Fruit fly (Drosophila melanogaster) whole organism, prepupa: ENCODE results near the gene Sarm.

Source experiments
- Blimp-1 ChIP-seq: fragments of 200-800 bp; sonication (Bioruptor generic); optimal IDR thresholded peaks from 3 replicates; lab custom pipeline; 2017; ENCODE audit warnings: missing biosample characterization, missing genetic modification characterization, mild to moderate bottlenecking, moderate library complexity, missing genetic modification reagents
- CG10631 ChIP-seq: fragments of 200-800 bp; sonication (Bioruptor generic); optimal IDR thresholded peaks from 2 replicates; lab custom pipeline; 2016; ENCODE audit warnings: missing biosample characterization, missing genetic modification characterization
- CG10669 ChIP-seq: fragments of 200-800 bp; sonication (Bioruptor generic); optimal IDR thresholded peaks from 3 replicates; lab custom pipeline; 2018; ENCODE audit warnings: missing biosample characterization, mild to moderate bottlenecking, missing genetic modification characterization, moderate library complexity
- CG11294 ChIP-seq: fragments of 200-800 bp; sonication (Bioruptor generic); IDR thresholded peaks from 2 replicates; pipeline ENCODE4 v1.3.6; 2022; ENCODE audit warnings: missing biosample characterization, missing genetic modification characterization
- CG3032 ChIP-seq: fragments of 200-800 bp; optimal IDR thresholded peaks from 2 replicates; lab custom pipeline; 2019; ENCODE audit warnings: missing biosample characterization, mild to moderate bottlenecking, missing genetic modification characterization, moderate library complexity
- CG31627 ChIP-seq: fragments of 200-800 bp; sonication (Bioruptor generic); optimal IDR thresholded peaks from 3 replicates; lab custom pipeline; 2016; ENCODE audit warnings: missing biosample characterization, missing genetic modification characterization
- CG32006 ChIP-seq: fragments of 200-800 bp; sonication (Bioruptor generic); optimal IDR thresholded peaks from 3 replicates; lab custom pipeline; 2017; ENCODE audit warnings: missing biosample characterization, mild to moderate bottlenecking, missing genetic modification characterization
- CG3919 ChIP-seq: fragments of 200-800 bp; sonication (Bioruptor generic); optimal IDR thresholded peaks from 3 replicates; lab custom pipeline; 2016; ENCODE audit warnings: missing biosample characterization, missing genetic modification characterization
- CG4318 ChIP-seq: fragments of 200-800 bp; sonication (Bioruptor generic); optimal IDR thresholded peaks from 3 replicates; lab custom pipeline; 2017; ENCODE audit warnings: missing biosample characterization, mild to moderate bottlenecking, missing genetic modification characterization
- CG6163 ChIP-seq: fragments of 200-800 bp; sonication (Bioruptor generic); IDR thresholded peaks from 3 replicates; pipeline ENCODE4 v1.3.6; 2022; ENCODE audit warnings: missing biosample characterization, missing genetic modification characterization
- CG6276 ChIP-seq: fragments of 200-800 bp; sonication (Bioruptor generic); optimal IDR thresholded peaks from 2 replicates; lab custom pipeline; 2017; ENCODE audit warnings: missing biosample characterization, mild to moderate bottlenecking, missing genetic modification characterization
- CG9139 ChIP-seq: fragments of 200-800 bp; sonication (Bioruptor generic); optimal IDR thresholded peaks from 3 replicates; lab custom pipeline; 2017; ENCODE audit warnings: missing biosample characterization, mild to moderate bottlenecking, missing genetic modification characterization
- Eip75B ChIP-seq: fragments of 200-800 bp; sonication (Bioruptor generic); optimal IDR thresholded peaks from 3 replicates; lab custom pipeline; 2016; ENCODE audit warnings: missing biosample characterization, missing genetic modification characterization
- Eip93F ChIP-seq: fragments of 200-800 bp; sonication (Bioruptor generic); optimal IDR thresholded peaks from 2 replicates; lab custom pipeline; 2016; ENCODE audit warnings: missing biosample characterization, mild to moderate bottlenecking, missing genetic modification characterization
- Ets21C ChIP-seq: fragments of 200-800 bp; sonication (Bioruptor generic); optimal IDR thresholded peaks from 3 replicates; lab custom pipeline; 2016; ENCODE audit warnings: missing biosample characterization, missing genetic modification characterization
- Hr38 ChIP-seq: sonication (Bioruptor generic); optimal IDR thresholded peaks from 2 replicates; lab custom pipeline; 2016; ENCODE audit warnings: missing biosample characterization, missing genetic modification characterization
- Hr39 ChIP-seq: fragments of 200-800 bp; sonication (Bioruptor generic); optimal IDR thresholded peaks from 2 replicates; lab custom pipeline; 2016; ENCODE audit warnings: missing biosample characterization, missing genetic modification characterization
- Lpt ChIP-seq: fragments of 200-800 bp; sonication (Bioruptor generic); optimal IDR thresholded peaks from 3 replicates; lab custom pipeline; 2016; ENCODE audit warnings: missing biosample characterization, missing genetic modification characterization
- Met ChIP-seq: fragments of 200-800 bp; sonication (Bioruptor generic); optimal IDR thresholded peaks from 3 replicates; lab custom pipeline; 2016; ENCODE audit warnings: missing biosample characterization, missing genetic modification characterization
- OdsH ChIP-seq: fragments of 200-800 bp; sonication (Bioruptor generic); optimal IDR thresholded peaks from 3 replicates; lab custom pipeline; 2016; ENCODE audit warnings: missing biosample characterization, missing genetic modification characterization
- Sox102F ChIP-seq: fragments of 200-800 bp; sonication (Bioruptor generic); optimal IDR thresholded peaks from 2 replicates; lab custom pipeline; 2016; ENCODE audit warnings: missing biosample characterization, mild to moderate bottlenecking, missing genetic modification characterization
- Sox14 ChIP-seq: fragments of 200-800 bp; sonication (Bioruptor generic); optimal IDR thresholded peaks from 3 replicates; lab custom pipeline; 2016; ENCODE audit warnings: missing biosample characterization, missing genetic modification characterization
- Sox15 ChIP-seq: fragments of 200-800 bp; sonication (Bioruptor generic); optimal IDR thresholded peaks from 3 replicates; lab custom pipeline; 2016; ENCODE audit warnings: missing biosample characterization, missing genetic modification characterization
- achi ChIP-seq: fragments of 200-800 bp; sonication (Bioruptor generic); optimal IDR thresholded peaks from 3 replicates; lab custom pipeline; 2016; ENCODE audit warnings: missing biosample characterization, missing genetic modification characterization
- acj6 ChIP-seq: fragments of 200-800 bp; sonication (Bioruptor generic); optimal IDR thresholded peaks from 3 replicates; lab custom pipeline; 2016; ENCODE audit warnings: missing biosample characterization, missing genetic modification characterization
- cyc ChIP-seq: fragments of 200-800 bp; sonication (Bioruptor generic); optimal IDR thresholded peaks from 3 replicates; lab custom pipeline; 2016; ENCODE audit warnings: missing biosample characterization, missing genetic modification characterization
- dac ChIP-seq: fragments of 200-800 bp; sonication (Bioruptor generic); optimal IDR thresholded peaks from 2 replicates; lab custom pipeline; 2017; ENCODE audit warnings: missing biosample characterization, mild to moderate bottlenecking, missing genetic modification characterization
- dsx ChIP-seq: fragments of 200-800 bp; optimal IDR thresholded peaks from 3 replicates; lab custom pipeline; 2019; ENCODE audit warnings: missing biosample characterization, mild to moderate bottlenecking, missing genetic modification characterization, moderate library complexity; ENCODE audit not compliant: poor library complexity, severe bottlenecking
- fd85E ChIP-seq: fragments of 200-800 bp; sonication (Bioruptor generic); optimal IDR thresholded peaks from 3 replicates; lab custom pipeline; 2016; ENCODE audit warnings: missing biosample characterization, missing genetic modification characterization
- fkh ChIP-seq: fragments of 200-800 bp; sonication (Bioruptor generic); optimal IDR thresholded peaks from 3 replicates; lab custom pipeline; 2017; ENCODE audit warnings: missing biosample characterization, mild to moderate bottlenecking, missing genetic modification characterization, moderate library complexity
- lz ChIP-seq: fragments of 200-800 bp; sonication (Bioruptor generic); optimal IDR thresholded peaks from 3 replicates; lab custom pipeline; 2016; ENCODE audit warnings: missing biosample characterization, missing genetic modification characterization
- net ChIP-seq: fragments of 200-800 bp; sonication (Bioruptor generic); optimal IDR thresholded peaks from 3 replicates; lab custom pipeline; 2016; ENCODE audit warnings: missing biosample characterization, missing genetic modification characterization
- salr ChIP-seq, 2 experiments: fragments of 200-800 bp; sonication (Bioruptor generic); optimal IDR thresholded peaks; 3 replicates each; lab custom pipeline; 2016 to 2018; ENCODE audit warnings: missing biosample characterization in 2 of 2, missing genetic modification characterization in 2 of 2, mild to moderate bottlenecking in 1 of 2
- svp ChIP-seq: fragments of 200-800 bp; sonication (Bioruptor generic); peaks from one replicate; lab custom pipeline; 2016; ENCODE audit warnings: missing biosample characterization, missing genetic modification characterization
- vri ChIP-seq: fragments of 200-800 bp; sonication (Bioruptor generic); optimal IDR thresholded peaks from 3 replicates; lab custom pipeline; 2016; ENCODE audit warnings: missing biosample characterization, mild to moderate bottlenecking, missing genetic modification characterization

The Sarm gene

DNA sequence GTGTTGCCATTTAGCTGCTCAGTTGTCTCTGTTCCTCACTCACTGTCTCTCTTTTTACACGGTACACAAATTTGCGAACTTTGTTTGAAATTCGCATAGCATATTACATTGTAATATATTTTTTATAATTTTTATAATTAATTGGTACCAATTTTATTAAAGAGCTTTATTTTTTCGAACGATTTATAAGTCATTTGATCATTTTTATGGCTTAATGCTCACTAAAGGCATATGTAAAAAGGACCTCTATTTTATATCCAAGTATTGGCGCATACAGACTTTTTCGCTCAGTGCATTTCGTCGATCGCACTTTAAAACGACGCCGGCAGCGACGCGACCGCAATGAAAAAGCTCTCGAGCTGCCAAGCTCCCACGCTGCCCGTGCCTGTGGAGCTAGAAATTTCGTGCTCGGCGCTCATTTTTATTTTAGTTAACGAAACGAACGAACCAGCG lies 32.5 kb downstream of the Sarm start (continued):
- TF ChIP-seq Ets21C (no peak), achi (peak; percentile 94), CG31627 (GFP tag; lab: Kevin White, UChicago) (peak; percentile 82), CG6276 (peak; percentile 97), Sox102F (GFP tag; lab: Kevin White, UChicago) (peak; percentile 81), salr (GFP tag; optimal IDR thresholded peaks at IDR 0.05; lab: Kevin White, UChicago) (peak; percentile 68 to 96), Hr39 (GFP tag; lab: Kevin White, UChicago) (no peak), CG10631 (GFP tag; lab: Kevin White, UChicago) (peak; percentile 96), CG3032 (peak; percentile 84), dsx (GFP tag; lab: Kevin White, UChicago) (peak; percentile 78), acj6 (GFP tag; lab: Kevin White, UChicago) (peak; percentile 95), CG11294 (GFP tag; lab: Robert Waterston, UW) (peak; percentile 96), Eip93F (GFP tag; lab: Kevin White, UChicago) (peak; percentile 74), Met (GFP tag; lab: Kevin White, UChicago) (peak; percentile 83), cyc (GFP tag; lab: Kevin White, UChicago) (peak; percentile 83), CG10669 (GFP tag; lab: Kevin White, UChicago) (peak; percentile 92), svp (GFP tag; lab: Kevin White, UChicago) (peak; percentile 89), Hr38 (GFP tag; lab: Kevin White, UChicago) (no peak), fd85E (GFP tag; lab: Kevin White, UChicago) (peak; percentile 54), CG32006 (GFP tag; lab: Kevin White, UChicago) (peak; percentile 99), dac (GFP tag; lab: Kevin White, UChicago) (peak; percentile 91), net (GFP tag; lab: Kevin White, UChicago) (peak; percentile 96), vri (GFP tag; lab: Kevin White, UChicago) (peak; percentile 77), Blimp-1 (GFP tag; lab: Kevin White, UChicago) (no peak), fkh (peak; percentile 51), CG6163 (GFP tag; lab: Robert Waterston, UW) (peak; percentile 92), CG9139 (GFP tag; lab: Kevin White, UChicago) (peak; percentile 62), CG3919 (peak; percentile 86), Lpt (GFP tag; lab: Kevin White, UChicago) (peak; percentile 97), CG4318 (GFP tag; lab: Kevin White, UChicago) (peak; percentile 94), lz (GFP tag; lab: Kevin White, UChicago) (peak; percentile 82), OdsH (GFP tag; lab: Kevin White, UChicago) (peak; percentile 96), Sox15 (GFP tag; lab: Kevin White, UChicago) (peak; percentile 90)

DNA sequence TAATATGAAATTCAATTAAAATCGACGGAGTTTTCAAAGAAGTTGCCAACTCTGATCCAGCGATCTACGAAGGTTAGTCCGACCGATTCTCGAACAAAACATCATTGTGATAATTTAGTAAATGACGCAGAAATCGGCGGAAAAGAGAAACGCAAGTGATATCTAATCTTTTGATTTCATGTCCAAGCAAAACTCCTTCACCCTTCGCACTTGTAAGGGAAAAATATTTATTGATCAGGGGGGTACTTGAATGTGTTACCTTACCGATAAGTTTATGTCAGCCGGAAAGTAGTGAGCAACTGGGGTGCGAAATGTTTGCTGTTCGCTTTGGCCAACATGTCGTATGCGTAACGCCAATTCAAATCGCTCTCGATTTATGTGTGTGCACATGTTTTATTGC lies 33.4 kb downstream of the Sarm start:
- TF ChIP-seq CG10669 (GFP tag; lab: Kevin White, UChicago) (no peak), vri (GFP tag; lab: Kevin White, UChicago) (peak; percentile 30)

DNA sequence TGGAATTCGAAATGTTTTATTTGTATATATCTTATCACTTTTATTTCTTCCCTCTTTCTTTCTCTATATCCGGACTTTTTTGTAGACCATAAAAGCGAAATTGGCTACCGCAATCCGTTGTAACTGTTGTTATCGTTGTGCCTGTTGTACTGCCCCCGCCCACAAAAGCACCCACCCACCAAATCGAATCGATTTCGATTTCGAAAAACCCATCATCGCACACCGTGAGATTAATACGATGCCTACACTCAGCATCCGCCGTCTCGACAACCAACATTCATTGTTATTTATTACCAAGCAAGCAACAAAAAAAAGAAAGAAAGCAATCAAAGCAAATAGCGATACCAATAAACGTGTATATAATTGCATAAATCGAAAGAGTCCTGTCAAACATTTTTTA lies 44.5 kb downstream of the Sarm start:
- TF ChIP-seq CG6163 (GFP tag; lab: Robert Waterston, UW) (0 out of 3 replicates have a peak, but pooled peaks have one; percentile 13), Eip75B (no peak), dsx (GFP tag; lab: Kevin White, UChicago) (no peak), Sox14 (GFP tag; lab: Kevin White, UChicago) (no peak), fkh (no peak)
- TF ChIP-seq, all 60 proteins: peak for 1

DNA sequence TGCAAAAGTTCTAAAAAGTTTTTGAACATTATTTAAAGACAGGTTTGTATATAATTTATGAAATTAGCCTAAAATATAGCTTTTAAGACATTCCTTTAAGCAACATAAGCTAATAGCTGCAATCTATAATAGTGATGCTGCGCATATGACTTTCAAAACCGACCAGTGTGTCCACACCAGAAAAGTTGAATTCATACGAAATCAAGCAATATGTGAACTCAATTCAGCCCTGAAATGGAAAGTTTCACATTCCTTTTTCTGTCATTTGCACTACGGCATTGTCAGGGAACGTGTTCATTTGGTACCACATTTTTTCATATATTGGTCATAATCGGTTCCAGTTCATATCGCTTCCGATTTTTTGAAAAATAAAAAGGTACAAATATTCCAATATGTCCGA lies 45.2 kb downstream of the Sarm start, which contains the start of gene fan:
Gene fan (plus strand): TSS at position 247 of the 400 bp plus-strand sequence.
- TF ChIP-seq CG6163 (GFP tag; lab: Robert Waterston, UW) (no peak), CG3032 (no peak), vri (GFP tag; lab: Kevin White, UChicago) (no peak)
